Fruit fly (Drosophila melanogaster): ENCODE measurements around the gene CG42540.

CG42540 gene

dm6 chr3L:4541573-4542371 is 14.1 kb upstream of the CG42540 start, which contains the start of gene CG11357:
Gene CG11357, plus strand, starts transcription at chr3L:4542051.
- no peak for TF ChIP-seq Myc (optimal IDR thresholded peaks at IDR 0.05)
- no peak for TF ChIP-seq Sin3A (optimal IDR thresholded peaks at IDR 0.05)
- no peak for TF ChIP-seq h (optimal IDR thresholded peaks at IDR 0.05)

DNA sequence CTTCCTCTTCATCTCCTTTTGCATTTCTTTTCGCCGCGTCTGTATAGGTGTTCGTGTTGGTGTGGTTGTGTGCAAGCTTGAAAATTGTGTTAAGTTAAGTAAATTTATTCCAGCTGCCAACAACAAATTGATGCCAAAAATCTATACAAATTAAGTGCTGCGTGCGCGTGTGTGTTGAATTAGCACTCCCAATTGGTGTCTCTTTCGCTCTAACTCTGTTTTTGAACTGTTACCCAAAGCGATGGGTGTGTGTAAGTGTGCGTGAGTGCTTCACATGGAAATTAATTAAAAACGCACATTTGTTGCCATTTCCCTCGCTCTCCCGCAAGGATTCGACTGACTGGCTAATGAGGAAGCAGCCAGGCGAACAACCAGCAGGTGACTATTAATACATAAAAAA is 13.4 kb upstream of the CG42540 start:
- TF ChIP-seq h (optimal IDR thresholded peaks at IDR 0.05) = no peak
- no peak for TF ChIP-seq psq (optimal IDR thresholded peaks at IDR 0.05)
- TF ChIP-seq ttk (optimal IDR thresholded peaks at IDR 0.05) = no peak
- TF ChIP-seq Myc (optimal IDR thresholded peaks at IDR 0.05) = no peak
- no peak for TF ChIP-seq insv (optimal IDR thresholded peaks at IDR 0.05)
- no peak for TF ChIP-seq Sin3A (optimal IDR thresholded peaks at IDR 0.05)

DNA sequence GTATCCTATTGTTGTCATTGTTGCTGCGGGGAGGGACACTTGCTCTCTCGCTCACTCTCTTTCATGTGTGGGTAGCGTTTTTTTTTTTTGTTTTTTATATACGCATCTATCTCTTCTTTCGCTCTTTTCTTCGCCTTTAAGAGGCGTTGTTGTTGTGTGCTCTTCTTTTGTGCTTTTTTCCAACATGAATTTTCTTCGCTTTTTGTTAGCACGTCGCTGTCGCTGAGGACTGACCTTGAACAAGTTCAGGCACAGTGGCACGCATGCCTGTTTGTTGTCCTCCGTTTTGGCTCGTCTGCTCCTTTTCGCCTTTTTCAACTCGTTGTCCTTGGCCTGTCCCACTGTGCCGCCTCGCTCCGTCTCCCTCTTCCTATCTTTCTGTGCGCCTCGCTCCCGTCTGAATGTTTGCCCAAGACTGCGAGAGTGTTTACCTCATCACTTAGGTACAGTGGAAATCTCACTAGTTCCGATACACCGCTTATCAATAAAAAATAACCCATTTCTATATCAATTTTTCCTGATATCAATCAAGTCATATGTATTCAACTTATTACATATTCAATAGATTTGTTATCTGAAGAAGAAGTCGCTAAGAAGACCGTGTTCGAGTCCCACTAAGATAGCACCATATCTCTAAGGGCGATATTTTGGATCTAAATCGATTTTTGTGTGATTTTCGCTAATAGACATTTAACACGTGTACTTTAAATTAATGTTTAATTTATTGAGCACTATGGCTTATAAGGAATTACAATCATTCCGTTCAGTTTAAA is 12.7 kb upstream of the CG42540 start:
- TF ChIP-seq insv (optimal IDR thresholded peaks at IDR 0.05) = no peak
- TF ChIP-seq h (optimal IDR thresholded peaks at IDR 0.05) = no peak
- no peak for TF ChIP-seq Myc (optimal IDR thresholded peaks at IDR 0.05)
- TF ChIP-seq psq (optimal IDR thresholded peaks at IDR 0.05) = no peak
- TF ChIP-seq ttk (optimal IDR thresholded peaks at IDR 0.05) = no peak
- TF ChIP-seq Sin3A (optimal IDR thresholded peaks at IDR 0.05) = no peak

- no peak for TF ChIP-seq insv (optimal IDR thresholded peaks at IDR 0.05)
- no peak for TF ChIP-seq psq (optimal IDR thresholded peaks at IDR 0.05)
- no peak for TF ChIP-seq Myc (optimal IDR thresholded peaks at IDR 0.05)
- no peak for TF ChIP-seq h (optimal IDR thresholded peaks at IDR 0.05)
- no peak for TF ChIP-seq ttk (optimal IDR thresholded peaks at IDR 0.05)
Measured at dm6 chr3L:4543807-4544197, 12.1 kb upstream of the CG42540 start.

- TF ChIP-seq psq (optimal IDR thresholded peaks at IDR 0.05) = no peak
- no peak for TF ChIP-seq ttk (optimal IDR thresholded peaks at IDR 0.05)
- TF ChIP-seq h (optimal IDR thresholded peaks at IDR 0.05) = no peak
- TF ChIP-seq insv (optimal IDR thresholded peaks at IDR 0.05) = no peak
- TF ChIP-seq Myc (optimal IDR thresholded peaks at IDR 0.05) = no peak
- no peak for TF ChIP-seq Sin3A (optimal IDR thresholded peaks at IDR 0.05)
Measured at dm6 chr3L:4544633-4545032, 11.3 kb upstream of the CG42540 start.

DNA sequence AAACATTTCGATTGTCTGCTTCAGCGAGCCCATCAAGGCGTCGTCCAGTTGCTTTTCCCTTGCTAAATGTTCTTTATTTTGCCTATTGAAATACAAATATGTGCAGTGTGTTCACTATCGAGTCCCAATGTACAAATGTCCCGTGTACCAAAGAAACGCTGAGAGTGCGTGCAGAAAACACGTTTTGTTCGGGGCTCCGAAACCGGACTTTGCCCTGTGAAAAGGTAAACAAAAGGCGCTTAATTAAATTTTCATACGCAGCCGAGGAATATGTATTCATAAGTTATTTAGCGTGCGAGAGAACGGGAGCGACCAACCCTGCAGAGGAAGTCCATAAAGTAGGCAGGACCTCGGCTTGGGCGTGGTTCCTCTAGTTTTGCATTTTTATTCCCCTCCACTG is 10.7 kb upstream of the CG42540 start:
- TF ChIP-seq h (optimal IDR thresholded peaks at IDR 0.05) = no peak
- no peak for TF ChIP-seq Sin3A (optimal IDR thresholded peaks at IDR 0.05)
- TF ChIP-seq Myc (optimal IDR thresholded peaks at IDR 0.05) = no peak
- no peak for TF ChIP-seq ttk (optimal IDR thresholded peaks at IDR 0.05)
- TF ChIP-seq psq (optimal IDR thresholded peaks at IDR 0.05) = no peak
- TF ChIP-seq insv (optimal IDR thresholded peaks at IDR 0.05) = no peak

DNA sequence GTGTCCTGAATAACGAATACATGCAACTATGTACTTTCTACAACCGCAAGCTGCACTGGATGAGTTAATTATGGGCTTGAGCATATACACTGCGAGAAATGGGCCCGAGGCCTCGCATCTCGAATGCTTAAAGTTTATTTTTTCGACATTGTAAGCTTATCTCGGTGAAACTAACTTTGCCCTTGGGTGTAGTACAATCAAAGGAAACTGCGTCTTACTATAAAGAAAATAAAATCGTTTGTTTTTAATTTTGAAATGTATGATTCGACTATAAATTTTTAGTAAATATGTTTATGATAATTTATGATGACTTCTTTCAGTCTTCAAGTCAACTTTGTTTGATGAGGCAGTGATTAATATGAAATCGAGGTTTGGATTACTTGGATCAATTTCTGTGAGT is 10.2 kb upstream of the CG42540 start:
- TF ChIP-seq insv (optimal IDR thresholded peaks at IDR 0.05) (no peak), Sin3A (optimal IDR thresholded peaks at IDR 0.05) (no peak), psq (optimal IDR thresholded peaks at IDR 0.05) (no peak), ttk (optimal IDR thresholded peaks at IDR 0.05) (no peak), Myc (optimal IDR thresholded peaks at IDR 0.05) (no peak), h (optimal IDR thresholded peaks at IDR 0.05) (no peak)

dm6 chr3L:4546650-4547049 is 9.2 kb upstream of the CG42540 start:
- TF ChIP-seq ttk (optimal IDR thresholded peaks at IDR 0.05) (no peak), h (optimal IDR thresholded peaks at IDR 0.05) (no peak), Myc (optimal IDR thresholded peaks at IDR 0.05) (no peak), psq (optimal IDR thresholded peaks at IDR 0.05) (no peak), insv (optimal IDR thresholded peaks at IDR 0.05) (no peak), Sin3A (optimal IDR thresholded peaks at IDR 0.05) (no peak)

dm6 chr3L:4548380-4548779 is 7.5 kb upstream of the CG42540 start:
- TF ChIP-seq Sin3A (optimal IDR thresholded peaks at IDR 0.05) (no peak), Myc (optimal IDR thresholded peaks at IDR 0.05) (no peak), h (optimal IDR thresholded peaks at IDR 0.05) (no peak), insv (optimal IDR thresholded peaks at IDR 0.05) (no peak), ttk (optimal IDR thresholded peaks at IDR 0.05) (no peak), psq (optimal IDR thresholded peaks at IDR 0.05) (no peak)

DNA sequence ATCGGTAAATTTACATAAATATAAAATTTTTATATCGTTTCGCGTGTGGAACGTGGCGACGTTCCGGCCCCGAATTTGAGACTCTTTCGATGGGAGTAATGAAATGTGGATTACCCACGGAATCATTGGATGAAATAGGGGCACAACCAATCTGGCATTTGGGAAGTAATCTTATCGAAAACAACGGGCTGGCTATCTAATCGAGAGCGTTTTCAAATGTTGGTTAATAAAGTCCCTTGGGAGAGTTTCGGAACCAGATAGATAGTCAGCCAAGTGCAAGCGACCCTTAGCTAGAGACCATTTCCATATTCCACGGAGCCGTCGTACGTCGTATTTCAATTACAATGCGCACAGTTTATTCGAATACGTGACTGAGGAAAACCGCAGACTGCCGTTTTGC is 6.5 kb upstream of the CG42540 start:
- TF ChIP-seq psq (optimal IDR thresholded peaks at IDR 0.05) = no peak
- TF ChIP-seq Sin3A (optimal IDR thresholded peaks at IDR 0.05) = no peak
- TF ChIP-seq insv (optimal IDR thresholded peaks at IDR 0.05) = no peak
- no peak for TF ChIP-seq Myc (optimal IDR thresholded peaks at IDR 0.05)
- no peak for TF ChIP-seq h (optimal IDR thresholded peaks at IDR 0.05)
- TF ChIP-seq ttk (optimal IDR thresholded peaks at IDR 0.05) = no peak

dm6 chr3L:4550153-4550802 is 5.6 kb upstream of the CG42540 start:
- TF ChIP-seq Sin3A (optimal IDR thresholded peaks at IDR 0.05) (no peak), h (optimal IDR thresholded peaks at IDR 0.05) (no peak), insv (optimal IDR thresholded peaks at IDR 0.05) (no peak), ttk (optimal IDR thresholded peaks at IDR 0.05) (no peak), psq (optimal IDR thresholded peaks at IDR 0.05) (no peak), Myc (optimal IDR thresholded peaks at IDR 0.05) (no peak)

dm6 chr3L:4551810-4552209 is 4.1 kb upstream of the CG42540 start:
- TF ChIP-seq psq (optimal IDR thresholded peaks at IDR 0.05) (no peak), h (optimal IDR thresholded peaks at IDR 0.05) (no peak), insv (optimal IDR thresholded peaks at IDR 0.05) (no peak), Myc (optimal IDR thresholded peaks at IDR 0.05) (no peak), ttk (optimal IDR thresholded peaks at IDR 0.05) (no peak), Sin3A (optimal IDR thresholded peaks at IDR 0.05) (no peak)

Data from Kc167 (cell line).